Worm (Caenorhabditis elegans) whole organism, L4/young adult: Measurements from ENCODE around the gene pbo-5.
A peak's percentile ranks its signal among the peaks of the same experiment; 100 is the strongest.

Source experiments
- W03F9.2 ChIP-seq: fragments of 150-350 bp; optimal IDR thresholded peaks from 2 replicates; lab custom pipeline; 2014; ENCODE audit warnings: missing biosample characterization, missing genetic modification characterization
- dao-5 ChIP-seq: sonication (generic microtip); optimal IDR thresholded peaks from 2 replicates; lab custom pipeline; 2016; ENCODE audit warnings: missing genotype, missing genetic modification characterization, moderate library complexity, missing compliant biosample characterization
- him-1 ChIP-seq: sonication (generic microtip); optimal IDR thresholded peaks from 2 replicates; lab custom pipeline; 2016; ENCODE audit warnings: missing genotype, missing genetic modification reagents, missing genetic modification characterization, missing compliant biosample characterization

The pbo-5 gene

DNA sequence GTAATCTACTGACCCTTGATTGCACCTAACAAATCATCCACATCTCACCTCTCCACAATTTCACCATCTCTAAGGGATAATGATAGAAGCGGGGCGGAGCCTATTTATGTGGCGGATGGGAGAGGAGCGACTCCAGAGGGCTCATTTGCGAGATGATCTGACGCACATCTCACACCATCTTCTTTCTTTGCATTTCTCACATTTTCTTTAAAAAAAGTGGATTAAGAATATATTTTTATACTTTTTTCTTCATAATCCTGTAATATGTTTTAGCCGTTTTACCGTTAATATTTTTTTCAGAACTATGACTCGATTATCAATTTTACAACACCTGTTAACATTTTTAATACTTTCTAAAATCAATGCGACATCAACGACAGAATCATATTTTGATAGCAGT lies at the start of gene pbo-5:
TSS of gene pbo-5 (plus strand) at position 301 of the 400 bp plus-strand sequence.
- TF ChIP-seq dao-5 (tag; lab: Kevin White, UChicago) (no peak), W03F9.2 (no peak), him-1 (no peak)

ce11 chrV:20866406-20866805 lies 48.9 kb upstream of the pbo-5 start:
- TF ChIP-seq him-1 (no peak), dao-5 (tag; lab: Kevin White, UChicago) (no peak), W03F9.2 (peak; percentile 33)

- TF ChIP-seq dao-5 (tag; lab: Kevin White, UChicago) = no peak
- no peak for TF ChIP-seq W03F9.2
- no peak for TF ChIP-seq him-1
Observed at ce11 chrV:20868329-20868728, 47.0 kb upstream of the pbo-5 start, which contains the start of gene F31D4.8. Gene F31D4.8, minus strand, starts transcription at chrV:20868429.

DNA sequence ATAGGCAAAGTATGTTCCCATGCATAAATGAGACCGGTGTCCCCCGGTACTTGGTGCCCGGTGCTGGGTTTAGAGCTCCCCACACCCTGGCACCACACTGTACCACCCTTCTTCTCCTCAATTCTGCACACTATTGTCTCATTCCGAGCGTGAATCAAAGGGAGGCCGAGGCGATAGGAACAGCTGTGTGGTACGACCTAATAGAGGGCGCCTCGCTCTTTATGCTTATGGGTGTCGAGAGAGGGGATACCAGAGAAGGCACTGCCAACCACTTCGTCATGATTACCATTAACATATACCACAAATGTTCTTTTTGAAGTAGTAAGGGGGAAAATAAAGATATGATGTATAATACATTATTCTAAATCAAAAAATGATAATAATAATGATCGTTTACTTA lies 44.7 kb upstream of the pbo-5 start:
- TF ChIP-seq him-1 = no peak
- TF ChIP-seq W03F9.2 = no peak
- TF ChIP-seq dao-5 (tag; lab: Kevin White, UChicago) = no peak

- no peak for TF ChIP-seq dao-5 (tag; lab: Kevin White, UChicago)
- TF ChIP-seq W03F9.2 = no peak
- no peak for TF ChIP-seq him-1
Observed at ce11 chrV:20871194-20871593, 44.1 kb upstream of the pbo-5 start.

DNA sequence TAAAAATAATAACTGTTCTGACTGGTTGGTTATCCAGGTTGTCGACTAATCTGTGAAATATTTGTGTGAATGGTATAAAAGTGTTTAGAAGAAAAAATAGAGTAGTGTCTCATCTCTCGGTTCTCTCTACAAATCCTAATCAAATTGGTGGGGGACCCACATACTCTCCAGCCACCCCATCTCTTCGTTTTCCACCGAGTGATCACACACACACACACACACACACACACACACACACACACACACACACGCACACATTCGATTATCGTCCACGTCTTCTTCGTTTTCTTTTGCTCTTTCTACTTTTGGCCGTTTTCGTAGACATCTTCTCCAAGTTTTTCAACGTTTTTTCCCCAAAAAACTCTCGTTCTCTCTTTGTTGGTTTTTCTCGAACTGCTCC lies 42.1 kb upstream of the pbo-5 start:
- TF ChIP-seq him-1 (no peak), dao-5 (tag; lab: Kevin White, UChicago) (no peak)

DNA sequence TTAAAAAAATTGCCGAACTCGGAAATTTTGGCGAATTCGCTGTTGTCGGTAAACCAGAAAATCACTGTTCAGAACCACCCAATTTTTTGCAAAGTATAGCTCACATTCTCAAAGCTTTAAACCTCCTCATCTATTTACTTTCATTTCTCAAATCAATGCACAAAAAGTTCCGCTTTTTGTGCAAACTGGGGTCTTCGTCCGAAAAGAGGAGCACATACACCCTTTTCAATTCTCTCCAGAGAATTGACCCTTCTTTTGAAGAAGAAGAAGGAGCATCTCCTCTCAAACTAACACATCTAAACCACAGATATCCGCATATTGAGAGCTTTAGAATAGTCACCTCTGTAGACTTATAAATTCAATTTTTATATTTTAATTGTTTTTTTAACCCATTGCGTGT lies 40.0 kb upstream of the pbo-5 start:
- no peak for TF ChIP-seq W03F9.2
- no peak for TF ChIP-seq him-1
- TF ChIP-seq dao-5 (tag; lab: Kevin White, UChicago) = no peak

ce11 chrV:20879069-20879667 lies 36.1 kb upstream of the pbo-5 start, which contains the start of gene unc-80:
Gene unc-80, plus strand, starts transcription at chrV:20879601.
- TF ChIP-seq him-1 (peak; percentile 65), W03F9.2 (no peak), dao-5 (tag; lab: Kevin White, UChicago) (no peak)

ce11 chrV:20891871-20892270 lies 23.4 kb upstream of the pbo-5 start:
- TF ChIP-seq W03F9.2 (no peak), dao-5 (tag; lab: Kevin White, UChicago) (no peak), him-1 (no peak)

DNA sequence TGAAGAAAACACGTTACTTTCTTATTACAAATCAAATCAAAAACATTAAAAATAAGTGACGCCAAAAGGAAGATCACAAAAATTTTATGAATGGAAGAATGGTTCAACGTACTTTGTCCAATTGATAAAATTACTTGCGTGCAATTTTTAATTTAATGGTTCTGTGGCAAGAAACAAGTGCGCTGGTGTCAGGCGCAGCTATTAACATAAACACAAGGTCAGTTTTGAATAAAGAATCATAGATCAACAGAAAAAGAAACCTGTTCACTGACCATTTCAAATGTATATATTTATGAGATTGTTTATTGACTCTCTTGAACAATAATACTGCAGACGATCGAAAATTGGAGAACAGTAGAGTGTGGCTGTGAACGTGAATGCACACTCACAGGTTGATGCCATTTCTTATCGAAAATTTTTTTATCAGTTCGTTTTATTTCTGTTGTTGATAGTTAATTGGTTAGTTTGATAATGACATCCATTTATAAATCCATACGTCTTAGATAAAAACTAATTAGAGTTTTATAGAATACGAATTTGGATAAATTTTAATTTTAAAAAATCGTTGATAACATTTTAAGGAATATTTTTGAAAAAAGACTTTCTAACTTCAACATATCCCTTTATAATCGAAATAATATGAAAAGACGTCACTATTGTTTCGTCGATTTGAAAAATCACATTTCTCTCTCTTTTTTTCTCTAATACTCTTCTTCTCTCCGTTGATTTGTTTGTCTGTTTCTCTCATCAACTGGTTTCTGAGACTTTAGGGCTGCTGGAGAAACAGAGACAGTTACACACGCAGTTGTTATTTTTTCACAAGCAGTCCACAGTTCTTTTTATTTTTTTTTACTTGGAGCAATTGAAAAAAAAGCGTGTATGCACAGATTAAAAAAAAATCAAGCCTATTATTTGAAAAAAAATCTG lies 11.9 kb upstream of the pbo-5 start, which contains the start of gene amx-3:
TSS of gene amx-3 (minus strand) at position 548 of the 927 bp plus-strand sequence.
- no peak for TF ChIP-seq dao-5 (tag; lab: Kevin White, UChicago)
- TF ChIP-seq him-1 = no peak
- TF ChIP-seq W03F9.2 = no peak

ce11 chrV:20904094-20904268 lies 11.3 kb upstream of the pbo-5 start, which contains the start of gene acs-12:
Gene acs-12, plus strand, starts transcription at chrV:20904169.
- TF ChIP-seq dao-5 (tag; lab: Kevin White, UChicago) = no peak
- TF ChIP-seq W03F9.2 = no peak
- no peak for TF ChIP-seq him-1

DNA sequence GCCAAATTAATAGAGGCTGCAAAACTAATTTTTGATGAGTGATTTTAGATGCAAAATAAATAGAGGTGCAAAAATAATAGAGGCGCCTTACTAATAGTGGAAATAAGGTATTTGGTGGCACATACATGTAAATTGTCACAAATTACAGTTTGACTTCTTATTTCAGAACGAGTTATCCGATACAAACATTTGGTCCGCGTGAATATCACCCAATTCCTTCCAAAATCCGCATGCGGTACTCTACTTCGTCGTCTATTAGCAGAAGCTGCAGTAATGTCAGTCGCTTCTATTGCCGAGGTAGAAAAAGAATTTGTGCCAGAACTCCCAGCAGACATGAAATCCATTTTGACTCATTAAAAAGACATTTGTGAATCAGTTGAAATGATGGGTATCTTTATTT lies 8.3 kb upstream of the pbo-5 start:
- TF ChIP-seq W03F9.2 (no peak), dao-5 (tag; lab: Kevin White, UChicago) (no peak), him-1 (no peak)

DNA sequence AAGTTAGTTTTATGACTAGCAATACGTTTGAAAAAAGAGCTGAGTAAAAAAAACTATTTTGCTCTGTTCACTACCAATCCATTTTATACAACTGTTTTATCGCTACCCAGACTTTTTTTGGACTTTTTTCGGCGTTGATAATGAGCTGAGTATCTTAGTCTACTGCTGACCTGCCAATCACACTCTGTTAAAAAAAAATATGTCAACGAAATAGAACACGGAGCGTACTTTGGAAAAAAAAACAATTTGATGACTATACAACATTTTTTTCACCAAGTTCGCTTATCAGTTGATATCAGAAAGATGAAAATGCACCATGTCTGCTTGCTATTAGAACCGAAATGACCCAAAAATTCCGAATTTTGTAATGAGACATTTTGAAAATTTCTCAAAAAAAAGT lies 5.5 kb upstream of the pbo-5 start:
- TF ChIP-seq him-1 = no peak
- no peak for TF ChIP-seq dao-5 (tag; lab: Kevin White, UChicago)
- TF ChIP-seq W03F9.2 = no peak

- TF ChIP-seq dao-5 (tag; lab: Kevin White, UChicago) = no peak
- TF ChIP-seq W03F9.2 = no peak
- no peak for TF ChIP-seq him-1
Observed at ce11 chrV:20910167-20910566, 5.1 kb upstream of the pbo-5 start, which contains the start of gene ttll-9. Gene ttll-9, plus strand, starts transcription at chrV:20910467.

- no peak for TF ChIP-seq dao-5 (tag; lab: Kevin White, UChicago)
- no peak for TF ChIP-seq W03F9.2
- TF ChIP-seq him-1 = no peak
Observed at ce11 chrV:20920390-20920789, 5.1 kb downstream of the pbo-5 start.
